Worm (Caenorhabditis elegans): ENCODE measurements around the gene Y53C12A.10.
A peak's percentile ranks its signal among the peaks of the same experiment; 100 is the strongest.

- TF ChIP-seq C34F6.9 (tag; optimal IDR thresholded peaks at IDR 0.05) = peak; percentile 40
- TF ChIP-seq lsy-2 (tag; optimal IDR thresholded peaks at IDR 0.05) = peak in 1 of 2 experiments; percentile 74
- no peak for TF ChIP-seq ztf-4 (tag; optimal IDR thresholded peaks at IDR 0.05)
- TF ChIP-seq nhr-10 (tag; optimal IDR thresholded peaks at IDR 0.05) = no peak
- no peak for TF ChIP-seq nhr-11 (tag; optimal IDR thresholded peaks at IDR 0.05)
- no peak for TF ChIP-seq snpc-4 (tag; optimal IDR thresholded peaks at IDR 0.05)
- TF ChIP-seq ama-1 (optimal IDR thresholded peaks at IDR 0.05) = no peak
- TF ChIP-seq lin-13 (GFP tag; optimal IDR thresholded peaks at IDR 0.05) = peak; percentile 34
- no peak for TF ChIP-seq nhr-25 (tag; optimal IDR thresholded peaks at IDR 0.05)
These were observed 1.6 kb upstream of the Y53C12A.10 start, which contains the start of gene Y53C12A.3 for ce11 chrII:9706207-9706606.
